Worm (Caenorhabditis elegans): ENCODE data around the gene nhr-232.

nhr-232 gene

DNA sequence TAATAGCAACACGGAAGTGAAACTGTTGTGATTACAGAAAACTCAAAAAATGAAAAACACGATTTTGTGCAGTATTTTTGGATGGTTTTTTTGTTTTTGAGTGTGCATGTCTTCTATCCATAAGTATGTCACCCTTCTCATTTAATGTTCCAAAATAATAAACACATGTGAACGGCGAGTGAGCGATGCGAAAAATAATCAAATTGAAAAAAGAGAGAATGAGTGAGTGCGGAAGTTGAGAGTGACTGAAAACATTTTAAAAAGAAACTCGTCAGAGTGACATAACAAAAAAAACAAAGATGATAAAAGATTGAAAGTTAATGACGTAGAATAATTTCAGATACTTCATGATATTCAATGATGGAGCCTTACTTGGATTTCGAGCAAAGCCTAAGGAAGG lies 6.5 kb upstream of the nhr-232 start:
- TF ChIP-seq nhr-76 (tag; optimal IDR thresholded peaks at IDR 0.05) = no peak
- peak; percentile 94 for TF ChIP-seq aha-1 (tag)
- peak in 1 of 2 experiments; percentile 72 for TF ChIP-seq daf-16 (GFP tag; optimal IDR thresholded peaks at IDR 0.05)
- TF ChIP-seq daf-16 (tag; optimal IDR thresholded peaks at IDR 0.05) = peak; percentile 7

DNA sequence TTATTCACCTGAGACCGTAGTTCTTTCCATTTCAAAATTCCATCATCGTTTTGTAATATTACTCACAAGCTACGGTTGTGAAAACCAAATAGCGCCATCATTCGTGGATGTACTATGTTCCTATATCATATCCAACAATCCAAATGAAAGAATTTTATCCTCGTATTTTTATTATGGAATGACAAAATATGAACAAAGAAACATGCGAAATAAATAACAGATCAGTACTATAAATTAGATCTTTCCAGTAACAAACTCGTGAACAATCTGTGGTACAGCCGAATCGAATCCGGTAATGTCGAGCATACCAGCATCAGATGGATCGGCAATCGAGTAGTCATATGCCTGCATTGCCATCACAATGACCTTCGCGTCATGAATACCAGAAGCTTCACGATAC lies 3.3 kb upstream of the nhr-232 start:
- TF ChIP-seq daf-16 (GFP tag; optimal IDR thresholded peaks at IDR 0.05) = no peak
- TF ChIP-seq daf-16 (tag; optimal IDR thresholded peaks at IDR 0.05) = peak; percentile 15
- TF ChIP-seq saeg-2 (GFP tag; IDR thresholded peaks at IDR 0.05) = no peak
- TF ChIP-seq lsy-2 (tag; optimal IDR thresholded peaks at IDR 0.05) = peak in 1 of 2 experiments; percentile 41
- no peak for TF ChIP-seq tag-97 (GFP tag; IDR thresholded peaks at IDR 0.05)
- no peak for TF ChIP-seq ztf-11 (tag; optimal IDR thresholded peaks at IDR 0.05)
- TF ChIP-seq ama-1 (optimal IDR thresholded peaks at IDR 0.05) = peak; percentile 80
- TF ChIP-seq fos-1 (tag; optimal IDR thresholded peaks at IDR 0.05) = peak; percentile 23
- peak; percentile 8 for TF ChIP-seq mep-1 (tag; optimal IDR thresholded peaks at IDR 0.05)
- peak; percentile 76 for TF ChIP-seq aha-1 (tag)

DNA sequence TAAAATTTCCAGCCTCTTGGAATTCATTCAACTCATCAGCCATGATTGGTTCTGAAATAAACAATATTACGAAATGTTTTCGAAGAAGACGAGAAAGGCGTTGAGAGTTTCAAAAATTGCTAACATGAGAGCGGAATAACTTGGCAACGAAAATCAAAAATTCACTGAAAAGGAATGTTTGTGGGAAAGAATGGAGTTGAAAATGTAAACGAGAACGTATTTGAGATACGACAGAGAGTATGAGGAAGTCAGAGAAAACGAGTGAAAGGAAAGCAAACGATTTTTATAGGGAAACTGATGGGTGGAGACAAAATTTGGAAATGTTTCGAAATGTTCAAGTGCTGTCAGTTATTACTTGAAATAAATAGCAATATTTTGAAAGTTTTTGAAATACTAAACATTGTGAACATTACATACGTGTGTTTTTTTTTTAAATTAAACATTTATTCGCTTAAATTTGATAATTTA lies 931 bp upstream of the nhr-232 start, which contains the start of gene rop-1:
TSS of gene rop-1 (minus strand) at position 51 of the 468 bp plus-strand sequence.
- TF ChIP-seq zfp-3 (GFP tag; conservative IDR thresholded peaks at IDR 0.05) = no peak
- peak; percentile 59 for TF ChIP-seq ama-1 (optimal IDR thresholded peaks at IDR 0.05)
- TF ChIP-seq Y75B8A.6 (GFP tag; IDR thresholded peaks at IDR 0.05) = no peak
- TF ChIP-seq zip-2 (tag; optimal IDR thresholded peaks at IDR 0.05) = peak; percentile 94
- TF ChIP-seq pha-4 (GFP tag; IDR thresholded peaks at IDR 0.05) = no peak
- TF ChIP-seq pha-4 (tag; optimal IDR thresholded peaks at IDR 0.05) = peak; percentile 68
- TF ChIP-seq nhr-28 (tag; optimal IDR thresholded peaks at IDR 0.05) = peak; percentile 37
- no peak for TF ChIP-seq daf-16 (GFP tag; optimal IDR thresholded peaks at IDR 0.05)
- peak; percentile 64 for TF ChIP-seq daf-16 (tag; optimal IDR thresholded peaks at IDR 0.05)
- peak; percentile 58 for TF ChIP-seq dve-1 (tag; optimal IDR thresholded peaks at IDR 0.05; ENCODE audit: insufficient read depth)
- peak; percentile 12 for TF ChIP-seq pqm-1 (tag; optimal IDR thresholded peaks at IDR 0.05)

DNA sequence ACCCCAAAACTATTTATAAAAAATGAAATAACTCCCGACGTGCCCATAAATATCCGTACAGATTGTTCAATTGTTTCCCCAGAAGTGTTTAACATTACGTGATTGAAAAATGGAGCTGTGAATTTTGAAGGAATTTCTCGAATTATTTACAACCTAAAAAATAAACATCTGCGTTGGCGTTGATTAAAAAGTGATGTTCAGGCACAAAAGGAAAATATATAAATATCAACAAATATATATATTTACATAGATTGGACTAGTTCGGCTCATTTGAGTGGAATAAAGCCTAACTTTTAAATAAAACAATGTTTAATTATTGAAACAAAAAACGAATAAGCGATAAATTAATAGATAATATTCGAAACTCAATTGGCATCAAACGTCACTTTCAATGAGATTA lies 4.5 kb downstream of the nhr-232 start, which contains the start of gene sri-18:
TSS of gene sri-18 (minus strand) at position 101 of the 400 bp plus-strand sequence.
- TF ChIP-seq ceh-62 (tag; optimal IDR thresholded peaks at IDR 0.05) (no peak), spr-3 (GFP tag; optimal IDR thresholded peaks at IDR 0.05) (no peak), mxl-2 (GFP tag; conservative IDR thresholded peaks at IDR 0.05) (no peak), dmd-9 (GFP tag; IDR thresholded peaks at IDR 0.05) (no peak), unc-62 (GFP tag; optimal IDR thresholded peaks at IDR 0.05 in 1 of 2) (no peak), unc-62 (tag; optimal IDR thresholded peaks at IDR 0.05) (no peak), duxl-1 (tag; optimal IDR thresholded peaks at IDR 0.05; ENCODE audit: poor library complexity) (no peak), gei-8 (GFP tag; optimal IDR thresholded peaks at IDR 0.05) (no peak), attf-4 (tag; optimal IDR thresholded peaks at IDR 0.05) (no peak), Y5F2A.4 (GFP tag; optimal IDR thresholded peaks at IDR 0.05) (no peak), skn-1 (tag; optimal IDR thresholded peaks at IDR 0.05) (no peak), ceh-44 (GFP tag; IDR thresholded peaks at IDR 0.05) (no peak), nhr-48 (tag; optimal IDR thresholded peaks at IDR 0.05) (no peak), lin-38 (GFP tag; IDR thresholded peaks at IDR 0.05) (no peak), lin-1 (GFP tag; IDR thresholded peaks at IDR 0.05) (no peak), zag-1 (tag; optimal IDR thresholded peaks at IDR 0.05) (no peak)

DNA sequence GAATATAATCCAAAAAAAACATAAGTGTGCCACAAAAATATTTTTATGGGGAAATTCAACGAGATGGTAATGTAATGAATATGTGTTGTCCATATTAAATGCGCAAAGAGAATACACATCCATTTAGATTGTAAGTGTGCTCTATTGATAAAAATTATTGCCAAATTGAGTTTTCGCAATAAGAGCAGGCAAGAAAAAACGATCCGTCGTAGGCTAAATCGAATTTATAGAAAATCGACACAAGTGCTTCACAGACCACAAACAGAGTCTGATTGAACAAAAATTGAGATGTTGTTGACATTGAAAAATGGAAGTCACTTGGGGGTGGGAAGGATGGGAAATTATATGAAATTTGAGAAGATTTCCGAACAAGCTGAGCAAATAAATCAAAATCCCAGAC lies 9.0 kb downstream of the nhr-232 start:
- TF ChIP-seq snpc-1.2 (GFP tag; IDR thresholded peaks at IDR 0.05) (no peak), ces-1 (GFP tag; optimal IDR thresholded peaks at IDR 0.05) (peak; percentile 73)
